Fruit fly (Drosophila melanogaster): Measurements from ENCODE around the gene kuz.

kuz gene

dm6 chr2L:13513331-13514261 lies 36.3 kb upstream of the kuz start (continued):
- TF ChIP-seq CG11093 (GFP tag; IDR thresholded peaks at IDR 0.05) (peak; percentile 58; the same call in 2 of the 3 replicates), Ssrp (tag; optimal IDR thresholded peaks at IDR 0.05) (peak; percentile 43), twi (tag; optimal IDR thresholded peaks at IDR 0.05) (no peak), H2.0 (GFP tag; IDR thresholded peaks at IDR 0.05) (peak; percentile 51; the same call in 1 of the 2 replicates), her (GFP tag; optimal IDR thresholded peaks at IDR 0.05) (peak; percentile 56), Scr (GFP tag; IDR thresholded peaks at IDR 0.05; ENCODE audit: partially characterized antibody) (no peak), Asciz (GFP tag; optimal IDR thresholded peaks at IDR 0.05) (peak; percentile 56), Hsf (GFP tag; optimal IDR thresholded peaks at IDR 0.05) (peak; percentile 69), CG12219 (GFP tag; optimal IDR thresholded peaks at IDR 0.05) (peak; percentile 44), Tbp (GFP tag; optimal IDR thresholded peaks at IDR 0.05) (no peak), pho (GFP tag; optimal IDR thresholded peaks at IDR 0.05) (peak; percentile 60), NFAT (GFP tag; IDR thresholded peaks at IDR 0.05) (peak; percentile 77), ftz-f1 (GFP tag; optimal IDR thresholded peaks at IDR 0.05) (no peak), tin (GFP tag; optimal IDR thresholded peaks at IDR 0.05) (peak; percentile 58), Usf (GFP tag; optimal IDR thresholded peaks at IDR 0.05) (peak; percentile 16), CG7357 (GFP tag; IDR thresholded peaks at IDR 0.05) (peak; percentile 8; the same call in 1 of the 3 replicates), HLHmδ (GFP tag; optimal IDR thresholded peaks at IDR 0.05) (peak; percentile 86), toy (GFP tag; IDR thresholded peaks at IDR 0.05) (0 out of 2 replicates have a peak, but pooled peaks have one; percentile 25), cwo (GFP tag; optimal IDR thresholded peaks at IDR 0.05) (peak; percentile 41), Hmr (GFP tag; optimal IDR thresholded peaks at IDR 0.05) (peak; percentile 47), BEAF-32 (GFP tag; optimal IDR thresholded peaks at IDR 0.05) (no peak), gfzf (GFP tag; optimal IDR thresholded peaks at IDR 0.05) (no peak), yki (optimal IDR thresholded peaks at IDR 0.05) (peak; percentile 98), Dfd (GFP tag; optimal IDR thresholded peaks at IDR 0.05) (no peak), CG3163 (GFP tag; optimal IDR thresholded peaks at IDR 0.05) (no peak), MTF-1 (GFP tag; optimal IDR thresholded peaks at IDR 0.05; ENCODE audit: borderline replicate concordance) (peak; percentile 35), Ets97D (GFP tag; optimal IDR thresholded peaks at IDR 0.05) (peak; percentile 10), CG17328 (GFP tag; IDR thresholded peaks at IDR 0.05) (peak; percentile 55; the same call in 1 of the 2 replicates), CG31224 (GFP tag; IDR thresholded peaks at IDR 0.05) (peak; percentile 50), CG9727 (GFP tag; optimal IDR thresholded peaks at IDR 0.05) (peak; percentile 16), CG4404 (GFP tag; IDR thresholded peaks at IDR 0.05) (peak; percentile 27; the same call in 1 of the 2 replicates), so (GFP tag; IDR thresholded peaks at IDR 0.05) (no peak; the same call in 2 of the 3 replicates), CG2116 (GFP tag; optimal IDR thresholded peaks at IDR 0.05) (no peak), CG7839 (tag; optimal IDR thresholded peaks at IDR 0.05) (peak; percentile 60), sima (GFP tag; optimal IDR thresholded peaks at IDR 0.05) (peak; percentile 7), CG16813 (GFP tag; IDR thresholded peaks at IDR 0.05; ENCODE audit: partially characterized antibody) (no peak), CoRest (tag; optimal IDR thresholded peaks at IDR 0.05) (peak; percentile 66), Neu2 (GFP tag; optimal IDR thresholded peaks at IDR 0.05; ENCODE audit: borderline replicate concordance) (no peak), oc (tag; optimal IDR thresholded peaks at IDR 0.05) (no peak), CG8089 (GFP tag; optimal IDR thresholded peaks at IDR 0.05) (peak; percentile 9), pita (GFP tag; optimal IDR thresholded peaks at IDR 0.05) (no peak), CG6791 (GFP tag; IDR thresholded peaks at IDR 0.05; ENCODE audit: partially characterized antibody) (no peak), CG16863 (GFP tag; optimal IDR thresholded peaks at IDR 0.05) (peak; percentile 69), shn (GFP tag; optimal IDR thresholded peaks at IDR 0.05) (peak; percentile 70), Kr (GFP tag; optimal IDR thresholded peaks at IDR 0.05) (no peak), CG8765 (GFP tag; IDR thresholded peaks at IDR 0.05) (no peak), slp2 (GFP tag; optimal IDR thresholded peaks at IDR 0.05) (peak; percentile 37), CG12236 (GFP tag; optimal IDR thresholded peaks at IDR 0.05) (peak; percentile 2)
